Fruit fly (Drosophila melanogaster) whole organism, embryonic: ENCODE results near the gene RpL28.

Experiments
- Adf1 ChIP-seq: fragments of 200-800 bp; sonication (Bioruptor generic); IDR thresholded peaks from 2 replicates; pipeline ENCODE4 v1.3.6; 2022; ENCODE audit warnings: missing biosample characterization, missing genetic modification characterization
- Blimp-1 ChIP-seq: fragments of 200-800 bp; sonication (Bioruptor generic); optimal IDR thresholded peaks from 3 replicates; lab custom pipeline; 2018; ENCODE audit warnings: missing biosample characterization, missing genetic modification characterization, mild to moderate bottlenecking, moderate library complexity, missing genetic modification reagents
- CG10209 ChIP-seq: fragments of 200-800 bp; sonication (Bioruptor generic); optimal IDR thresholded peaks from 3 replicates; lab custom pipeline; 2017; ENCODE audit warnings: missing biosample characterization, mild to moderate bottlenecking, missing genetic modification characterization, missing genetic modification reagents
- CG10366 ChIP-seq: fragments of 200-800 bp; sonication (Bioruptor generic); IDR thresholded peaks from 2 replicates; pipeline ENCODE4 v1.3.6; 2022; ENCODE audit warnings: missing biosample characterization, missing genetic modification characterization
- CG11247 ChIP-seq: fragments of 200-800 bp; sonication (Bioruptor generic); IDR thresholded peaks from 2 replicates; pipeline ENCODE4 v1.3.6; 2022; ENCODE audit warnings: missing biosample characterization, missing genetic modification characterization
- CG11695 ChIP-seq: fragments of 200-800 bp; sonication (Bioruptor generic); IDR thresholded peaks from 3 replicates; pipeline ENCODE4 v1.3.6; 2022; ENCODE audit warnings: missing biosample characterization, missing genetic modification characterization
- CG13123 ChIP-seq: fragments of 200-800 bp; sonication (Bioruptor generic); optimal IDR thresholded peaks from 2 replicates; lab custom pipeline; 2016; ENCODE audit warnings: missing biosample characterization, missing genetic modification characterization
- CG1603 ChIP-seq: fragments of 200-800 bp; sonication (Bioruptor generic); optimal IDR thresholded peaks from 2 replicates; lab custom pipeline; 2019; ENCODE audit warnings: missing biosample characterization, mild to moderate bottlenecking, missing genetic modification characterization, moderate library complexity
- CG1647 ChIP-seq: fragments of 200-800 bp; sonication (Bioruptor generic); optimal IDR thresholded peaks from 3 replicates; lab custom pipeline; 2016; ENCODE audit warnings: missing biosample characterization, missing genetic modification characterization
- CG17328 ChIP-seq: fragments of 200-800 bp; sonication (Bioruptor generic); IDR thresholded peaks from 2 replicates; pipeline ENCODE4 v1.3.6; 2022; ENCODE audit warnings: missing biosample characterization, missing genetic modification characterization
- CG17361 ChIP-seq: fragments of 200-800 bp; sonication (Bioruptor generic); IDR thresholded peaks from 3 replicates; pipeline ENCODE4 v1.3.6; 2022; ENCODE audit warnings: missing biosample characterization, missing genetic modification characterization
- CG17568 ChIP-seq: fragments of 200-800 bp; sonication (Bioruptor generic); optimal IDR thresholded peaks from 2 replicates; lab custom pipeline; 2018; ENCODE audit warnings: missing biosample characterization, mild to moderate bottlenecking, missing genetic modification characterization, moderate library complexity
- CG17802 ChIP-seq: fragments of 200-800 bp; sonication (Bioruptor generic); optimal IDR thresholded peaks from 2 replicates; lab custom pipeline; 2018; ENCODE audit warnings: missing biosample characterization, mild to moderate bottlenecking, missing genetic modification characterization, moderate library complexity
- CG17829 ChIP-seq: fragments of 200-800 bp; optimal IDR thresholded peaks from 2 replicates; lab custom pipeline; 2019; ENCODE audit warnings: missing biosample characterization, mild to moderate bottlenecking, missing genetic modification characterization, moderate library complexity
- CG32532 ChIP-seq: fragments of 200-800 bp; sonication (Bioruptor generic); IDR thresholded peaks from 2 replicates; pipeline ENCODE4 v1.3.6; 2022; ENCODE audit warnings: missing biosample characterization, missing genetic modification characterization
- CG33213 ChIP-seq: fragments of 200-800 bp; sonication (Bioruptor generic); optimal IDR thresholded peaks from 3 replicates; lab custom pipeline; 2016; ENCODE audit warnings: missing biosample characterization, missing genetic modification characterization
- CG34376 ChIP-seq: fragments of 200-800 bp; sonication (Bioruptor generic); optimal IDR thresholded peaks from 2 replicates; lab custom pipeline; 2018; ENCODE audit warnings: missing biosample characterization, mild to moderate bottlenecking, missing genetic modification characterization
- CG4424 ChIP-seq: fragments of 200-800 bp; sonication (Bioruptor generic); optimal IDR thresholded peaks from 3 replicates; lab custom pipeline; 2016; ENCODE audit warnings: missing biosample characterization, missing genetic modification characterization
- CG4617 ChIP-seq: fragments of 200-800 bp; sonication (Bioruptor generic); optimal IDR thresholded peaks from 3 replicates; lab custom pipeline; 2016; ENCODE audit warnings: missing biosample characterization, missing genetic modification characterization, borderline replicate concordance
- CG6175 ChIP-seq: fragments of 200-800 bp; sonication (Bioruptor generic); IDR thresholded peaks from 3 replicates; pipeline ENCODE4 v1.3.6; 2022; ENCODE audit warnings: missing biosample characterization, missing genetic modification characterization
- CG6272 ChIP-seq: fragments of 200-800 bp; sonication (Bioruptor generic); IDR thresholded peaks from 2 replicates; pipeline ENCODE4 v1.3.6; 2022; ENCODE audit warnings: missing biosample characterization, missing genetic modification characterization
- CG6689 ChIP-seq: fragments of 200-800 bp; sonication (Bioruptor generic); IDR thresholded peaks from 2 replicates; pipeline ENCODE4 v1.3.6; 2022; ENCODE audit warnings: missing biosample characterization, missing genetic modification characterization
- CG6791 ChIP-seq: fragments of 200-800 bp; sonication (Bioruptor generic); IDR thresholded peaks from 3 replicates; pipeline ENCODE4 v1.3.6; 2022; ENCODE audit warnings: missing biosample characterization, missing genetic modification characterization; ENCODE audit not compliant: partially characterized antibody
- CG9609 ChIP-seq: fragments of 200-800 bp; sonication (Bioruptor generic); optimal IDR thresholded peaks from 3 replicates; lab custom pipeline; 2016; ENCODE audit warnings: missing biosample characterization, missing genetic modification characterization
- CoRest ChIP-seq: fragments of 200-800 bp; sonication (Bioruptor generic); optimal IDR thresholded peaks from 3 replicates; lab custom pipeline; 2018; ENCODE audit warnings: missing biosample characterization, mild to moderate bottlenecking, missing genetic modification characterization, moderate library complexity
- Doc3 ChIP-seq: fragments of 200-800 bp; sonication (Bioruptor generic); IDR thresholded peaks from 3 replicates; pipeline ENCODE4 v1.3.6; 2022; ENCODE audit warnings: missing biosample characterization, missing genetic modification characterization; ENCODE audit not compliant: partially characterized antibody
- Ets65A ChIP-seq: fragments of 200-800 bp; sonication (Bioruptor generic); peaks from one replicate; lab custom pipeline; 2016; ENCODE audit warnings: missing biosample characterization, missing genetic modification characterization
- Lim3 ChIP-seq: fragments of 200-800 bp; sonication (Bioruptor generic); IDR thresholded peaks from 2 replicates; pipeline ENCODE4 v1.3.6; 2022; ENCODE audit warnings: missing biosample characterization, missing genetic modification characterization
- Six4 ChIP-seq: fragments of 200-800 bp; sonication (Bioruptor generic); optimal IDR thresholded peaks from 2 replicates; lab custom pipeline; 2016; ENCODE audit warnings: missing biosample characterization, missing genetic modification characterization
- Ssrp ChIP-seq: fragments of 200-800 bp; sonication (Bioruptor generic); optimal IDR thresholded peaks from 2 replicates; lab custom pipeline; 2018; ENCODE audit warnings: missing biosample characterization, mild to moderate bottlenecking, missing genetic modification characterization, moderate library complexity
- Xbp1 ChIP-seq: fragments of 200-800 bp; sonication (Bioruptor generic); optimal IDR thresholded peaks from 3 replicates; lab custom pipeline; 2016; ENCODE audit warnings: missing biosample characterization, mild to moderate bottlenecking, missing genetic modification characterization
- bowl ChIP-seq: fragments of 200-800 bp; sonication (Bioruptor generic); IDR thresholded peaks from 2 replicates; pipeline ENCODE4 v1.3.6; 2022; ENCODE audit warnings: missing biosample characterization, missing genetic modification characterization
- chn ChIP-seq: fragments of 200-800 bp; sonication (Bioruptor generic); optimal IDR thresholded peaks from 2 replicates; lab custom pipeline; 2016; ENCODE audit warnings: missing biosample characterization, missing genetic modification characterization
- corto ChIP-seq: fragments of 200-800 bp; sonication (Bioruptor generic); optimal IDR thresholded peaks from 2 replicates; lab custom pipeline; 2016; ENCODE audit warnings: missing biosample characterization, mild to moderate bottlenecking, missing genetic modification characterization, moderate library complexity
- cwo ChIP-seq: fragments of 200-800 bp; sonication (Bioruptor generic); optimal IDR thresholded peaks from 3 replicates; lab custom pipeline; 2017; ENCODE audit warnings: missing biosample characterization, missing genetic modification characterization, mild to moderate bottlenecking, moderate library complexity, missing genetic modification reagents
- dan ChIP-seq: fragments of 200-800 bp; sonication (Bioruptor generic); IDR thresholded peaks from 2 replicates; pipeline ENCODE4 v1.3.6; 2022; ENCODE audit warnings: missing biosample characterization, missing genetic modification characterization
- gfzf ChIP-seq: fragments of 200-800 bp; sonication (Bioruptor generic); optimal IDR thresholded peaks from 2 replicates; lab custom pipeline; 2016; ENCODE audit warnings: missing biosample characterization, mild to moderate bottlenecking, missing genetic modification characterization, moderate library complexity
- jumu ChIP-seq: fragments of 200-800 bp; sonication (Bioruptor generic); optimal IDR thresholded peaks from 3 replicates; lab custom pipeline; 2016; ENCODE audit warnings: missing biosample characterization, missing genetic modification characterization
- klu ChIP-seq: fragments of 200-800 bp; sonication (Bioruptor generic); IDR thresholded peaks from 2 replicates; pipeline ENCODE4 v1.3.6; 2022; ENCODE audit warnings: missing biosample characterization, missing genetic modification characterization
- lola ChIP-seq, 3 experiments: fragments of >200 bp in 2 of 3; fragments of 200-800 bp in 1 of 3; sonication (Bioruptor generic) in 1 of 3; optimal IDR thresholded peaks; 2 replicates each; lab custom pipeline; 2017 to 2019; ENCODE audit warnings: missing biosample characterization in 3 of 3, missing genetic modification characterization in 3 of 3, mild to moderate bottlenecking in 1 of 3, moderate library complexity in 1 of 3
- luna ChIP-seq: fragments of 200-800 bp; sonication (Bioruptor generic); optimal IDR thresholded peaks from 2 replicates; lab custom pipeline; 2016; ENCODE audit warnings: missing biosample characterization, missing genetic modification characterization
- nom ChIP-seq: fragments of 200-800 bp; sonication (Bioruptor generic); optimal IDR thresholded peaks from 2 replicates; lab custom pipeline; 2017; ENCODE audit warnings: missing biosample characterization, missing genetic modification characterization, mild to moderate bottlenecking, moderate library complexity, missing genetic modification reagents
- pb ChIP-seq: fragments of 200-800 bp; sonication (Bioruptor generic); optimal IDR thresholded peaks from 3 replicates; lab custom pipeline; 2016; ENCODE audit warnings: missing biosample characterization, missing genetic modification characterization
- phol ChIP-seq: fragments of 200-800 bp; sonication (Bioruptor generic); optimal IDR thresholded peaks from 3 replicates; lab custom pipeline; 2018; ENCODE audit warnings: missing biosample characterization, mild to moderate bottlenecking, missing genetic modification characterization, moderate library complexity
- pzg ChIP-seq: fragments of 200-800 bp; sonication (Bioruptor generic); optimal IDR thresholded peaks from 3 replicates; lab custom pipeline; 2018; ENCODE audit warnings: missing biosample characterization, mild to moderate bottlenecking, missing genetic modification characterization, moderate library complexity
- sens ChIP-seq: fragments of 200-800 bp; sonication (Bioruptor generic); peaks from one replicate; lab custom pipeline; 2016; ENCODE audit warnings: missing biosample characterization, missing genetic modification characterization
- seq ChIP-seq: fragments of 200-800 bp; sonication (Bioruptor generic); IDR thresholded peaks from 2 replicates; pipeline ENCODE4 v1.3.6; 2022; ENCODE audit warnings: missing biosample characterization, missing genetic modification characterization
- stwl ChIP-seq: fragments of 200-800 bp; sonication (Bioruptor generic); optimal IDR thresholded peaks from 3 replicates; lab custom pipeline; 2018; ENCODE audit warnings: missing biosample characterization, mild to moderate bottlenecking, missing genetic modification characterization, moderate library complexity
- tap ChIP-seq: fragments of 200-800 bp; optimal IDR thresholded peaks from 3 replicates; lab custom pipeline; 2019; ENCODE audit warnings: missing biosample characterization, mild to moderate bottlenecking, missing genetic modification characterization, moderate library complexity
- tgo ChIP-seq: fragments of 200-800 bp; sonication (Bioruptor generic); IDR thresholded peaks from 3 replicates; pipeline ENCODE4 v1.3.6; 2022; ENCODE audit warnings: missing biosample characterization, missing genetic modification characterization
- tin ChIP-seq: fragments of 200-800 bp; sonication (Bioruptor generic); optimal IDR thresholded peaks from 3 replicates; lab custom pipeline; 2016; ENCODE audit warnings: missing biosample characterization, missing genetic modification characterization
- trh ChIP-seq: fragments of 200-800 bp; sonication (Bioruptor generic); optimal IDR thresholded peaks from 2 replicates; lab custom pipeline; 2016; ENCODE audit warnings: missing biosample characterization, missing genetic modification characterization

The RpL28 gene

dm6 chr3L:3259703-3260102, 36.9 kb upstream of the RpL28 start (continued):
- TF ChIP-seq CG1647 (GFP tag; lab: Kevin White, UChicago) (no peak), bowl (GFP tag; lab: Robert Waterston, UW) (no peak), corto (GFP tag; lab: Kevin White, UChicago) (peak; percentile 20), CoRest (tag; lab: Kevin White, UChicago) (no peak), seq (GFP tag; lab: Robert Waterston, UW) (no peak), CG10366 (no peak), CG17328 (GFP tag; lab: Robert Waterston, UW) (no peak), gfzf (GFP tag; lab: Kevin White, UChicago) (no peak), CG32532 (no peak), CG6175 (no peak), Ssrp (tag; lab: Kevin White, UChicago) (no peak), tap (tag; lab: Kevin White, UChicago) (no peak), CG11247 (GFP tag; lab: Robert Waterston, UW) (no peak), Six4 (no peak), tin (GFP tag; lab: Kevin White, UChicago) (no peak), phol (tag; lab: Kevin White, UChicago) (peak; percentile 9), pzg (GFP tag; lab: Kevin White, UChicago) (no peak), pb (GFP tag; lab: Kevin White, UChicago) (no peak), CG1603 (tag; lab: Kevin White, UChicago) (peak; percentile 24), Ets65A (GFP tag; lab: Kevin White, UChicago) (no peak), CG6272 (GFP tag; lab: Robert Waterston, UW) (no peak), CG34376 (GFP tag; lab: Kevin White, UChicago) (no peak), tgo (GFP tag; lab: Robert Waterston, UW) (no peak), nom (GFP tag; lab: Kevin White, UChicago) (peak; percentile 89), Blimp-1 (GFP tag; lab: Kevin White, UChicago) (peak; percentile 27), Xbp1 (GFP tag; lab: Kevin White, UChicago) (no peak), lola (GFP tag; optimal IDR thresholded peaks at IDR 0.05; lab: Kevin White, UChicago) (no peak), CG4424 (GFP tag; lab: Kevin White, UChicago) (no peak), Lim3 (GFP tag; lab: Robert Waterston, UW) (no peak), sens (GFP tag; lab: Kevin White, UChicago) (peak; percentile 72), luna (no peak), CG17802 (tag; lab: Kevin White, UChicago) (no peak), CG17568 (GFP tag; lab: Kevin White, UChicago) (no peak), klu (no peak), CG6689 (0 out of 2 replicates have a peak, but pooled peaks have one; percentile 18), CG11695 (GFP tag; lab: Robert Waterston, UW) (0 out of 3 replicates have a peak, but pooled peaks have one; percentile 16), CG4617 (GFP tag; lab: Kevin White, UChicago) (no peak), dan (GFP tag; lab: Robert Waterston, UW) (no peak), chn (GFP tag; lab: Kevin White, UChicago) (no peak), CG33213 (no peak), Doc3 (GFP tag; lab: Robert Waterston, UW) (no peak), trh (GFP tag; lab: Kevin White, UChicago) (no peak), Adf1 (GFP tag; lab: Robert Waterston, UW) (no peak), CG13123 (no peak), jumu (GFP tag; lab: Kevin White, UChicago) (no peak), cwo (GFP tag; lab: Kevin White, UChicago) (no peak), stwl (tag; lab: Kevin White, UChicago) (no peak), CG17829 (tag; lab: Kevin White, UChicago) (no peak), CG10209 (GFP tag; lab: Kevin White, UChicago) (no peak), CG6791 (GFP tag; lab: Robert Waterston, UW) (no peak), CG9609 (no peak), CG17361 (no peak)
